Fruit fly (Drosophila melanogaster) whole organism, pupa: Measurements from ENCODE around the gene CG32087.

Experiments used
- CG10348 ChIP-seq: fragments of 200-800 bp; sonication (Bioruptor generic); IDR thresholded peaks from 2 replicates; pipeline ENCODE4 v1.3.6; 2022; ENCODE audit warnings: missing biosample characterization, missing genetic modification characterization
- CG12605 ChIP-seq: fragments of 200-800 bp; sonication (Bioruptor generic); IDR thresholded peaks from 2 replicates; pipeline ENCODE4 v1.3.6; 2022; ENCODE audit warnings: missing biosample characterization, missing genetic modification characterization
- CG13204 ChIP-seq: fragments of 200-800 bp; sonication (Bioruptor generic); optimal IDR thresholded peaks from 2 replicates; lab custom pipeline; 2018; ENCODE audit warnings: missing biosample characterization, mild to moderate bottlenecking, missing genetic modification characterization, moderate library complexity
- CG14655 ChIP-seq: fragments of 200-800 bp; sonication (Bioruptor generic); optimal IDR thresholded peaks from 3 replicates; lab custom pipeline; 2017; ENCODE audit warnings: mild to moderate bottlenecking, missing biosample characterization, missing genetic modification reagents, missing genetic modification characterization
- CG15710 ChIP-seq: fragments of 200-800 bp; sonication (Bioruptor generic); optimal IDR thresholded peaks from 2 replicates; lab custom pipeline; 2018; ENCODE audit warnings: missing biosample characterization, mild to moderate bottlenecking, missing genetic modification characterization, moderate library complexity
- CG17806 ChIP-seq: fragments of 200-800 bp; sonication (Bioruptor generic); optimal IDR thresholded peaks from 2 replicates; lab custom pipeline; 2018; ENCODE audit warnings: missing biosample characterization, mild to moderate bottlenecking, missing genetic modification characterization, moderate library complexity
- CG32121 ChIP-seq: fragments of 200-800 bp; sonication (Bioruptor generic); IDR thresholded peaks from 2 replicates; pipeline ENCODE4 v1.3.6; 2022; ENCODE audit warnings: missing biosample characterization, missing genetic modification characterization
- CG34367 ChIP-seq: fragments of 200-800 bp; sonication (Bioruptor generic); optimal IDR thresholded peaks from 2 replicates; lab custom pipeline; 2018; ENCODE audit warnings: missing biosample characterization, mild to moderate bottlenecking, missing genetic modification characterization
- CG4496 ChIP-seq: fragments of 200-800 bp; sonication (Bioruptor generic); IDR thresholded peaks from 3 replicates; pipeline ENCODE4 v1.3.6; 2022; ENCODE audit warnings: missing biosample characterization, missing genetic modification characterization
- CG8159 ChIP-seq: fragments of 200-800 bp; sonication (Bioruptor generic); optimal IDR thresholded peaks from 3 replicates; lab custom pipeline; 2018; ENCODE audit warnings: missing biosample characterization, mild to moderate bottlenecking, missing genetic modification characterization, moderate library complexity
- CG8301 ChIP-seq: fragments of 200-800 bp; sonication (Bioruptor generic); optimal IDR thresholded peaks from 2 replicates; lab custom pipeline; 2018; ENCODE audit warnings: missing biosample characterization, mild to moderate bottlenecking, missing genetic modification characterization
- CG9948 ChIP-seq: fragments of 200-800 bp; sonication (Bioruptor generic); optimal IDR thresholded peaks from 2 replicates; lab custom pipeline; 2018; ENCODE audit warnings: missing biosample characterization, mild to moderate bottlenecking, missing genetic modification characterization, moderate library complexity
- D1 ChIP-seq: fragments of 200-800 bp; sonication (Bioruptor generic); optimal IDR thresholded peaks from 2 replicates; lab custom pipeline; 2018; ENCODE audit warnings: missing biosample characterization, mild to moderate bottlenecking, missing genetic modification characterization, moderate library complexity
- EcR ChIP-seq: fragments of 200-800 bp; sonication (Bioruptor generic); optimal IDR thresholded peaks from 3 replicates; lab custom pipeline; 2019; ENCODE audit warnings: missing biosample characterization, missing genetic modification characterization, mild to moderate bottlenecking, moderate library complexity, missing genetic modification reagents
- Ets98B ChIP-seq: fragments of 200-800 bp; sonication (Bioruptor generic); IDR thresholded peaks from 2 replicates; pipeline ENCODE4 v1.3.6; 2022; ENCODE audit warnings: missing biosample characterization, missing genetic modification characterization
- Pif1A ChIP-seq: fragments of 200-800 bp; sonication (Bioruptor generic); optimal IDR thresholded peaks from 3 replicates; lab custom pipeline; 2016; ENCODE audit warnings: missing biosample characterization, missing genetic modification characterization
- Pif1B ChIP-seq: fragments of 200-800 bp; sonication (Bioruptor generic); optimal IDR thresholded peaks from 3 replicates; lab custom pipeline; 2016; ENCODE audit warnings: missing biosample characterization, missing genetic modification characterization
- Snoo ChIP-seq: fragments of 200-800 bp; sonication (Bioruptor generic); optimal IDR thresholded peaks from 3 replicates; lab custom pipeline; 2017; ENCODE audit warnings: missing biosample characterization, mild to moderate bottlenecking, missing genetic modification characterization, inconsistent platforms
- fd96Ca ChIP-seq: fragments of 200-800 bp; sonication (Bioruptor generic); IDR thresholded peaks from 3 replicates; pipeline ENCODE4 v1.3.6; 2022; ENCODE audit warnings: missing biosample characterization, missing genetic modification characterization
- gl ChIP-seq: fragments of 200-800 bp; sonication (Bioruptor generic); optimal IDR thresholded peaks from 2 replicates; lab custom pipeline; 2018; ENCODE audit warnings: missing biosample characterization, mild to moderate bottlenecking, missing genetic modification characterization
- rn ChIP-seq: fragments of 200-800 bp; sonication (Bioruptor generic); IDR thresholded peaks from 2 replicates; pipeline ENCODE4 v1.3.6; 2022; ENCODE audit warnings: missing biosample characterization, missing genetic modification characterization

Gene CG32087

dm6 chr3L:11703579-11703978 is 28.4 kb upstream of the CG32087 start:
- TF ChIP-seq EcR (GFP tag; lab: Kevin White, UChicago) (peak; percentile 74), Ets98B (GFP tag; lab: Robert Waterston, UW) (no peak), CG13204 (GFP tag; lab: Kevin White, UChicago) (no peak)
- TF ChIP-seq, all 21 proteins: peak for 1

DNA sequence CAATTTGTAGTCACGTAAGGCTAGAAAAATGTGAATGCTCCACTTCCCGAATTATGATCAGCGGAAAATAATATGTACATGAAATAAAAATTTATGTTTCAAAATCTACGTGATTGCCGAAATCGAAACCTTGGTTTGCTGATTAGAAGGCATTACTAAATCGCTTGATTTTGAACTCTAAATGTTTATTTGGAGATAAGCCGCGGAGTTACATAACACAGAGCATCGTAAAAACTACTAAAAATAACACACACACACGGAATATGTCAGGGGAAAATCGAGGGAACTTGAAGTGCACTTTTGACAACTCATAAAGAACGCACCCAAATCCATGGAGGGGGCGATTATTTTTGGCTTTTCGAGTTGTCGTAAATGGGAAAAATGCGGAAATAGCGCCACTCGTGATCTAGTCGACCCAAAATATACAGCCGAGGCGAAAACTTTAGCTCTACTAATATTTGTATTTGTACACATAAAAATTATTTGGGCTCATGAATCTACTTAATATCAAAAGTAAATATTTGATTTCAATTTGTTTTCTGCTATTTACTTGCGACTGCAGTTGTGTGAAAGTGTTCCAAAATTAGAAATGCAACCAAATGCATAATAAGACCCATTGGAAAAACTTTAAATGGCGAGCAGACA is 26.9 kb upstream of the CG32087 start:
- no peak for TF ChIP-seq CG12605 (GFP tag; lab: Robert Waterston, UW)
- TF ChIP-seq CG15710 (tag; lab: Kevin White, UChicago), result no peak
- TF ChIP-seq CG13204 (GFP tag; lab: Kevin White, UChicago), result no peak
- TF ChIP-seq Snoo (tag; lab: Kevin White, UChicago), result no peak
- TF ChIP-seq CG8301, result no peak
- TF ChIP-seq CG4496 (GFP tag; lab: Robert Waterston, UW), result no peak

DNA sequence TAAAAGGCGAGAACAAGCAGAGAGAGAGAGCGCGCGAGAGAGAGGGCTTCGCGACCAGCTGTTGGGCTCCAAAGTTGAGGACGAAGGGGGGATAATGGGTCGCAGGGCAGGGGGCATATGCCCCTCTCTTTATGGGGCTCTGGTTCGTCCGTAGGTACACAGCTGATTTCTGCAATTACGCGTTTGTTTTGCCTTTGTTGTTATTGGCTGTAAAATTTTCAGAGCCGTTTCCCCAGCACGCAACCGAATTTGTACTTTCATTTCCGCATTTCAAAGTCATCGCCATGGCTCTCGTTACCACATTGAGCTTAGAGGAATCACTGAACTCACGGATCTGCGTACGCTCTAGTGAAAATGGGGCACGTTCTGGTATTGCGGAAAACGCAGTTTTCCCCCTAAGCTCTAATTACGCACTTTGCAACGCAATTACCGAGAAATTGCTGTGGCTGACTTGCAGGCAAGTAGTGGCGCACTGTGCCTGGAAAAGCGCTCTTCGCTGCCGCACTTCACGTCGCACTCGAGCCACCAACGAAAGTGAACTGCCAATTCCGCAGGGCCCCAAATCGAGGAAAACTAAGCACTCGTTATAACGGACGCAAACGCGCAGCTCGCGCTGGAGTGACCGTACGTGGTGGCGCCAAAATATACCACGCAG is 23.8 kb upstream of the CG32087 start, which contains the start of gene CG11658:
Gene CG11658, minus strand, starts transcription at position 576 of the 655 bp plus-strand sequence.
- TF ChIP-seq CG8301 (no peak), CG32121 (peak; percentile 42; the same call in 1 of the 2 replicates), Pif1A (GFP tag; lab: Kevin White, UChicago) (peak; percentile 25), EcR (GFP tag; lab: Kevin White, UChicago) (peak; percentile 58), CG12605 (GFP tag; lab: Robert Waterston, UW) (peak; percentile 87), CG34367 (no peak), gl (tag; lab: Kevin White, UChicago) (peak; percentile 52), CG9948 (tag; lab: Kevin White, UChicago) (no peak), Ets98B (GFP tag; lab: Robert Waterston, UW) (peak; percentile 57), Pif1B (GFP tag; lab: Kevin White, UChicago) (peak; percentile 48), CG15710 (tag; lab: Kevin White, UChicago) (no peak), Snoo (tag; lab: Kevin White, UChicago) (no peak), CG8159 (tag; lab: Kevin White, UChicago) (no peak), CG14655 (no peak), CG17806 (no peak), rn (no peak), D1 (tag; lab: Kevin White, UChicago) (no peak), CG10348 (GFP tag; lab: Robert Waterston, UW) (no peak), CG13204 (GFP tag; lab: Kevin White, UChicago) (peak; percentile 50), CG4496 (GFP tag; lab: Robert Waterston, UW) (peak; percentile 58; the same call in 2 of the 3 replicates), fd96Ca (peak; percentile 37; the same call in 1 of the 3 replicates)

DNA sequence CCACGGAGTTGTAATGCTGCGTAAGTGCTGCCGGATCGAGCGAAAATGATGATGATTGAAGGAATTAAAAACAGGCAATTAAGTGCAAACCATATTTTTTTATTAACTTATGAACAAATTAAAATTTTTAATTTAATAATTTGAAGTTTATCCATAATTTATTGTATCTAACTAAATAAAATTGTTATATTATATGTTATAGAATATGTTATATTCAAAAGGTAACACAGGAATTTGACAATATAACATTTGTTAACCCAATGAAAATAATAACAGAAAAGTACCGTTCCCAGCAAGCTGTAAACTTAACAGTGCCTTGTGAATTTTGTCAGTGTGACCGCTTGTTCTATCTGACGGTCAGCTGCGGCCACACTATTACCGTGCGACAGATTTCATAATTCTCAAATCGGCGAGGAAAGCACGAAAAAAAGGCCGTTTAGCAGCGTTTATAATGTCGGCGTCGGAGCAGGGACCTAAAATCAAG is 23.3 kb upstream of the CG32087 start, which contains the start of the genes Ccdc56 and mtTFB1:
Gene Ccdc56, plus strand, starts transcription at position 347 of the 484 bp plus-strand sequence.
Gene mtTFB1, plus strand, starts transcription at position 347 of the 484 bp plus-strand sequence.
- TF ChIP-seq CG9948 (tag; lab: Kevin White, UChicago), result no peak
- TF ChIP-seq CG4496 (GFP tag; lab: Robert Waterston, UW), result peak; percentile 47; the same call in 2 of the 3 replicates
- TF ChIP-seq CG12605 (GFP tag; lab: Robert Waterston, UW), result no peak
- no peak for TF ChIP-seq Pif1B (GFP tag; lab: Kevin White, UChicago)
- TF ChIP-seq EcR (GFP tag; lab: Kevin White, UChicago), result no peak
- TF ChIP-seq, all 21 proteins: peak for 1

DNA sequence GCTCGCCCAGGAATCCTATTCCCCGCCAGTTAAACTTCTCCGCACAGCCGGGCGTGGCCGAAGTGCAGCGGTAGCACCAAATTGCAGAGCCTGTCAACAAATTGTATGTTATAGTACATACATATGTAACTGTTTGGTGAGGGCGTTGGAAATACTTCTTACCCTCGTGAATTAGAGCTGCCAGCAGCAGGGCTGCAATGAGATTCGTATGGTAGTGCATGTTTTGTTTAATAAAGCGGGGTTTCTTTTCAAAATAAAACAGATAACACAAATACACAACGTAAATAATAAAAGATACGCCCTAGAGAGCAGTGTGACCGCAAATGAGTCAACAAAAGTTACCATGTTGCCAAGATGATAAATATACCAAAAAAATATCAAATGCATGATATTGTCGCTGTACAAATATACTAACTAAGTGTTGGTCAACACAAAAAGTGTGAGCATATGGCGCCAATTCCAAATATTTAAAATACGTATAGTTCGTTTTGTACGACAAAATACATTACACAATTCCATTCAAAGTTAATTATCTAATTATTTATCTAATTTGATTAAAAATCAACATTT is 20.8 kb upstream of the CG32087 start, which contains the start of gene crim:
Gene crim, minus strand, starts transcription at position 328 of the 570 bp plus-strand sequence.
- TF ChIP-seq CG15710 (tag; lab: Kevin White, UChicago) (no peak), CG12605 (GFP tag; lab: Robert Waterston, UW) (peak; percentile 9; the same call in 1 of the 2 replicates)

- TF ChIP-seq CG8159 (tag; lab: Kevin White, UChicago), result no peak
- TF ChIP-seq CG4496 (GFP tag; lab: Robert Waterston, UW), result 0 out of 3 replicates have a peak, but pooled peaks have one; percentile 24
- no peak for TF ChIP-seq CG34367
- no peak for TF ChIP-seq Pif1B (GFP tag; lab: Kevin White, UChicago)
- TF ChIP-seq CG9948 (tag; lab: Kevin White, UChicago), result no peak
Observed at dm6 chr3L:11711789-11712188, 20.2 kb upstream of the CG32087 start.
